Fruit fly (Drosophila melanogaster) S2 (cell line): ENCODE measurements around the gene CG1409.

Experiments
- CG8478 ChIP-seq: fragments of >200 bp; optimal IDR thresholded peaks from 2 replicates; lab custom pipeline; 2018
- CTCF ChIP-seq, 2 experiments: fragments of >200 bp; optimal IDR thresholded peaks; 2 replicates each; lab custom pipeline; 2018

Gene CG1409

DNA sequence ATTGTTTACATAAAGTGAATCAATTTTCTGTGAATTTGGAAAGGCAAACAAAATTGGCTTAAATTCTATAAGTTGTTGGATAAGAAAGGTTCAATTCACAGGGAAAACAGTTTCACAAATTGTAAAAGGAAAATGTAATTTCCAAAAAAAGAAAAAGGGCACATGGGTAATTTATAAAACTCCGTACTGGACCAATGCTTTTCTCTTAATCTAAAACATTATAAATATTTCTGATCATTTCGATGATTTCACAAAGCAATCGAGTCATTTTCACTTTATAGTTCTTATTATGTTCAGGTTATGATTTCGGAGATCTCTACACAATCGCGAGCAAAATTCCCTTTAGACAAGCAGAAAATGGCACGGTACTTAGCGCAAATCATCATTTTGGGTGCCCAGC is at the start of gene CG1409:
Gene CG1409 (plus strand): TSS at position 301 of the 400 bp plus-strand sequence.
- TF ChIP-seq CTCF (optimal IDR thresholded peaks at IDR 0.05; lab: Kevin White, UChicago) = no peak

dm6 chrX:7822910-7823309 is 35.1 kb upstream of the CG1409 start:
- TF ChIP-seq CG8478 = no peak
- TF ChIP-seq CTCF (optimal IDR thresholded peaks at IDR 0.05; lab: Kevin White, UChicago) = no peak

- TF ChIP-seq CG8478 (no peak), CTCF (optimal IDR thresholded peaks at IDR 0.05; lab: Kevin White, UChicago) (no peak)
These were observed 32.7 kb upstream of the CG1409 start for dm6 chrX:7825310-7825709.

DNA sequence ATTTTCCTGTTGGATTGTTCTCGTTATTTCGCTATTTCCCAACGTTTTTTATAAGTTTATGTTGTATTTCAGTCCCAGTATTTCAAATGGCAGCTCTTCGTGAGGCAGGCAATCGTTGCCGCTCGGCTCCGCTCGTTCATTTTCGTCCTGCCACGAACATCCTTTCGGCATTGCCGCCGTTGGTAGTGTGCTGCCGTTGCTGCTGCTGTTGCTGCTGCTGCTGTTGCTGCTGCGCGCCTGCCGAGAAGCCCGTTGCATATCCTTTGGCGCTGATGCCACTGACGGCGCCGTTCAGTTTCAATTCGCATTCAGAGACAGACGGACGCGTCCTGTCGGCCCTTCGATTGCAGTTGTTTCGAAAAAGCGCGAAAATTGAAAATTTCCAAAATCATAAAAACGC is 32.1 kb upstream of the CG1409 start, which contains the start of gene CARPA:
Gene CARPA (plus strand): TSS at position 301 of the 400 bp plus-strand sequence.
- TF ChIP-seq CTCF (optimal IDR thresholded peaks at IDR 0.05; lab: Kevin White, UChicago) = no peak
- TF ChIP-seq CG8478 = no peak

DNA sequence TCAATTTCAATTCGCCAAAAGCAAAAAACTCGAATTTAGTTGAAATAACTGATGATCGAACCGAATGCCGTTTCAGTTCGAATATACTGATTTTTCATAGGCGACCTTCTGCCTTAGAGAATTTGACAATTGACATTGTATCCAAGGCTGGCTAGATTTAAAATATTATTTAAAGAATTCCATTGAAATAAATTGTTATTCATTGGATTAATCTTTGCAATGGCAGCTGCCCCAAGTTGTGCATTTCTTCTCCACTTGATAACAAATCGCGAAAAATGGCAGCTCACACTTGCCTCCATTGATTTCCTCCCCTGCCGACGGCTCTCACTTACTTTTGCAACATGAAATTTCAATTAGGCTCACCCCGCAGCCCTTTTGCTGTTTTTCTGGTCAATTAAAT is 3.8 kb upstream of the CG1409 start, which contains the start of gene CG10920:
Gene CG10920 (minus strand): TSS at position 101 of the 400 bp plus-strand sequence.
- no peak for TF ChIP-seq CTCF (optimal IDR thresholded peaks at IDR 0.05; lab: Kevin White, UChicago)
- TF ChIP-seq CG8478 = no peak

DNA sequence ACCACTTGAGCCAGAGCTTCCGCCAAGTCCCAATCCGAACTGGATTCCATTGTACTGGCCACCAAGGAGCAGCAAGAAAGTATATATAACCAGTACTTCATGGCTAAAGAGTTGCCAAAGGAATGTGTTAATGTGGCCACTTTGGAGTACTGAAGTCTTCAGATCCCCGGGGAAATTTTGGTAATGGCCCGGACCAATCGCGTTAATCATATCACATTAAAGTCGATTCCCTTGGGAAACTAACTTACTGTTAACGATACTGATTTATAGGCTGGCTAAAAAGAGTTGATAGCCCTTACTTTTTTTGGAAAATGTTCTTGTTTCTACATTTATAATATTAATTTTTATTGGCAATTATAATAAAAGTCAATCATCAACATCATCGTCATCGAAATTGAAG is 8.9 kb downstream of the CG1409 start, which contains the start of gene Ir7b:
Gene Ir7b (minus strand): TSS at position 101 of the 400 bp plus-strand sequence.
- TF ChIP-seq CG8478 = no peak
- TF ChIP-seq CTCF (optimal IDR thresholded peaks at IDR 0.05; lab: Kevin White, UChicago) = no peak

DNA sequence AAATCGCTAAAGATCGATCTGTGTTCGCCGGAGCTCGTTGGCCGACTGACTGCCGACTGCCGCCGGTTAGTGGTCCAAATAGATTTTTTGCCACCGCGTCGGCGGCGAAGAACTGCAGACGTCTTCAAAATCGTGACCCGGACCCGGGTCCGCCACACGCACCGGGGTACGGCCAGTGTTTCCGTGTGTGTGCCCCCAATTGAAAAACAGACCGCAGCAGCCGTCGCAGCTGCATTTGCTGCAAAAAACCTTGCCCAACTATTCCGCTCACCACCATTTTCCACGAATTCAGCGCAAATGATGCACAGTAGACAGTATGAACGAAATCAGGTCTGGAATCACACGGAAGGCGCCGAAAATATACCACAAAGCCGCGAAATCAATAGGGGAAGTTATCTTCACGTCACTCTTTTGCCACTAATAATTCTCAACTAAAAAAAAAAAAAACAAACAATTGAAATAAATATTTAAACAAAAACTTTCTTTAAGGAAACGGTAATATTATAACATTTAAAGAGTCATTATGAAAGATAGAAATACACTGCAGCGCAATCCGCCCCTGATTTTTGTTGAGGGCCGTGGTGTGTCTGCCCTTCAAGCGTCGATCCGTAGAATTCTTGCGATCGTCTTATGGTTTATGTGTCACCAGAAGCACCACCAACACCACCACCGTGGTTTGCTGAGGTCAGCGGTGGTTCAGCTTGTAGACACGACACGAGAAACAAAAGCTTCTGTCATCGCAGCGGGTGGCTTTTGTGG is 15.4 kb downstream of the CG1409 start, which contains the start of gene dec:
Gene dec (minus strand): TSS at position 51 of the 759 bp plus-strand sequence.
- TF ChIP-seq CG8478 (no peak), CTCF (optimal IDR thresholded peaks at IDR 0.05; lab: Kevin White, UChicago) (no peak)

DNA sequence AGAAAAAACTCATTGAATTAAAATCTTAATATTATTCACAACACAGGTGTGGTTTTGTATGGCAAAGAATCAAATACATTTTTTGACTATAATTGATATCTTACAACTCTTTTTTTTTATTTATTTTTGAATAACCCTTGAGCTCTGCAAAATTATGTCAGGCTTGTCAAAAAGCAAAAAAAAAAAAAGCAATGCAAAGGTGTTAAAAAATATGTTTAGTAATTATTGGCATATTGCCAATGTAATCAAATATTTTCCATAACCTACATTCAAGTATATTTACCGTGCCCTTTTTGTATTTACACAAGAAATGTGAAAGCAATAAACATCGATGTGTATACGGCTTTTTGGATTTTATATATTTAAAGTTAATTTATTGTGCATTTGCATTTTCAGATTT is 16.1 kb downstream of the CG1409 start, which contains the start of gene Ir7c:
Gene Ir7c (plus strand): TSS at position 301 of the 400 bp plus-strand sequence.
- no peak for TF ChIP-seq CTCF (optimal IDR thresholded peaks at IDR 0.05; lab: Kevin White, UChicago)
- TF ChIP-seq CG8478 = no peak

DNA sequence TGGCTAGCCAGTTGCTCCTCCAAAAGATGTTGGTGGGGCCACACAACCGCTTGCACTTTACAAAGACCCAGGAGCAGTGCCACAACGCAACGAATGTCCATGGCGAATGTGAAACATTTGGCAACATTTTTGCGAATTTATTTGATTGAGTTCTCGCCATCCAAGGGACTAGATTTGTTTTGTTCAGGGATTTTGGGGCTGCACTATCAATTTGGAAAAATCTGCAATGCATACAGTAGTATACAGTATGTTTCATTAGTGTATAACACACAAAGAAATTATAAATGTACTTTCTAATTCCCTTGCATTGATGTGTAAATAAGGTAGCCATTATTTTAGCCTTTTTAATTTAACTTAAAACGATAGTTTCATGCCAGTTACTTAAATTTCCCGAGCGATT is 20.8 kb downstream of the CG1409 start, which contains the start of gene Ir7d:
Gene Ir7d (minus strand): TSS at position 101 of the 400 bp plus-strand sequence.
- TF ChIP-seq CG8478 (no peak), CTCF (optimal IDR thresholded peaks at IDR 0.05; lab: Kevin White, UChicago) (no peak)

- TF ChIP-seq CG8478 (no peak), CTCF (optimal IDR thresholded peaks at IDR 0.05; lab: Kevin White, UChicago) (no peak)
These were observed 23.6 kb downstream of the CG1409 start, which contains the start of gene Ir7e for dm6 chrX:7881579-7881978. Gene Ir7e, minus strand, starts transcription at chrX:7881679.

DNA sequence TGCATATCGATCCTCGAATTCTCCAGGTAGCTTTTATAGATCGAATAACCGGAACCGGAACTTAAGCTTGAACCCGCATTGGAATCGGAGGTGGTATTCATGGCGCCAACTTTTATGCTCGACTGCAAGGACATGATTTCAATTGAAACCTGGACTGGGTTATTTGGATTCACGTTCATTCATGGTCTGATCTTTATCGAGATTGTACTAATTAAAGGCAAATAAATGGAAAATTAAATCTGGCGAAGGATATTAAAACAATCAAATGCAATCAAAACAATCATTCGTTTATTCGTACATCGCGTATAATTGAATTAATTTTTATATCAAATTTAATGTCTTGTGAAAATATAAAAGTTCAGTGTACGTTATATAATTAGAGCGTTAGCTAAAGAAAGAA is 26.0 kb downstream of the CG1409 start, which contains the start of gene Ir7f:
Gene Ir7f (minus strand): TSS at position 101 of the 400 bp plus-strand sequence.
- TF ChIP-seq CG8478 (no peak), CTCF (optimal IDR thresholded peaks at IDR 0.05; lab: Kevin White, UChicago) (no peak)

dm6 chrX:7884360-7884759 is 26.4 kb downstream of the CG1409 start, which contains the start of gene Ir7g:
Gene Ir7g, plus strand, starts transcription at chrX:7884660.
- TF ChIP-seq CG8478 = no peak
- no peak for TF ChIP-seq CTCF (optimal IDR thresholded peaks at IDR 0.05; lab: Kevin White, UChicago)

DNA sequence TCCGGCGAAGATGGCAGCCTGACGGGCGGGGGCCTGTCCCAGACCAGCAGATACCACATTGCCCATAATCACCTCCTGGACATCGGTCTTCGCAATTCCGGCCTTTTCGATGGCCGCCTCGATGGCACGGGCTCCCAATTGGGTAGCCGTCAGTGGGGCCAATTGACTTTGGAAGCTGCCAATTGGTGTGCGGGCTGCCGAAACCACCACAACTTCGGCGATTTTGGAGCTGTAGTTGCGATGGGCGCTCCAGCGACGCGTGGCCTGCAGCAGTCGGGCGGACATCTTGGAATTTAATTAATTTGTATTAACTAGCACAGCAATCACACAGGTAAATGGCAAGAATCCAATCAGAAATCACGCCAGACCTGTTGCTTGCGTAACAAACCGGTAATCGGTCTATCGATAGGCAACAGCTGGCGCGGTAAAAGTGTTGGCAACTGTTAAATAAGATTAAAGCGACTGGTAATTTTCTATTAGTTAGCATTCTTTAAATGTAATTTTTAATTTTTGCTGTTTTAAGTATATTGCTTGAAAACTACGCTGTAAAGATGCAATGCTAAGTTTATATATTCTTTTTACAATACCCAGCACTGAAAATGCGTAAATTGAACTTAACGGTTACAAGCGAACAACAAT is 30.5 kb downstream of the CG1409 start, which contains the start of gene Acat1:
Gene Acat1 (minus strand): TSS at position 400 of the 639 bp plus-strand sequence.
- TF ChIP-seq CTCF (optimal IDR thresholded peaks at IDR 0.05; lab: Kevin White, UChicago) (no peak), CG8478 (no peak)

- no peak for TF ChIP-seq CG8478
- TF ChIP-seq CTCF (optimal IDR thresholded peaks at IDR 0.05; lab: Kevin White, UChicago) = no peak
These were observed 33.9 kb downstream of the CG1409 start, which contains the start of gene Nek2 for dm6 chrX:7891596-7892538. Gene Nek2, minus strand, starts transcription at chrX:7891646.
